Worm (Caenorhabditis elegans): ENCODE data around the gene dhs-17.

Gene dhs-17

ce11 chrV:6000368-6000802 lies 34.2 kb downstream of the dhs-17 start (continued):
- TF ChIP-seq ceh-82 (tag; optimal IDR thresholded peaks at IDR 0.05), result no peak
- peak in 1 of 3 experiments; percentile 82 for TF ChIP-seq elt-3 (tag; optimal IDR thresholded peaks at IDR 0.05)
- no peak for TF ChIP-seq sea-2 (GFP tag; optimal IDR thresholded peaks at IDR 0.05)
- peak; percentile 21 for TF ChIP-seq unc-39 (tag; optimal IDR thresholded peaks at IDR 0.05)
- TF ChIP-seq tbx-2 (tag; optimal IDR thresholded peaks at IDR 0.05), result peak; percentile 89
- TF ChIP-seq unc-62 (GFP tag; optimal IDR thresholded peaks at IDR 0.05), result peak; percentile 72
- TF ChIP-seq fkh-10 (GFP tag; optimal IDR thresholded peaks at IDR 0.05), result no peak
- peak; percentile 91 for TF ChIP-seq nfya-1 (tag; optimal IDR thresholded peaks at IDR 0.05; ENCODE audit: insufficient read depth)
- peak; percentile 94 for TF ChIP-seq lsy-12 (tag; optimal IDR thresholded peaks at IDR 0.05)
- TF ChIP-seq ztf-4 (tag; optimal IDR thresholded peaks at IDR 0.05), result peak; percentile 68
- peak; percentile 61 for TF ChIP-seq nhr-76 (tag; optimal IDR thresholded peaks at IDR 0.05)
- TF ChIP-seq eor-1 (tag; optimal IDR thresholded peaks at IDR 0.05), result no peak
- TF ChIP-seq zag-1 (tag; optimal IDR thresholded peaks at IDR 0.05), result no peak
- no peak for TF ChIP-seq aly-2 (tag; optimal IDR thresholded peaks at IDR 0.05)

- TF ChIP-seq nhr-67 (tag; optimal IDR thresholded peaks at IDR 0.05), result no peak
- TF ChIP-seq mdl-1 (tag; optimal IDR thresholded peaks at IDR 0.05), result no peak
- no peak for TF ChIP-seq nhr-237 (tag; optimal IDR thresholded peaks at IDR 0.05)
- no peak for TF ChIP-seq nhr-11 (tag; optimal IDR thresholded peaks at IDR 0.05)
Observed at ce11 chrV:5996114-5996513, 38.5 kb downstream of the dhs-17 start, which contains the start of gene cpg-4. cpg-4 (plus strand) TSS chrV:5996416.

ce11 chrV:5995598-5995997 lies 39.0 kb downstream of the dhs-17 start:
- TF ChIP-seq nhr-28 (tag; optimal IDR thresholded peaks at IDR 0.05), result no peak
- TF ChIP-seq nhr-11 (tag; optimal IDR thresholded peaks at IDR 0.05), result no peak
- TF ChIP-seq ama-1 (optimal IDR thresholded peaks at IDR 0.05), result no peak
- TF ChIP-seq jun-1 (tag; optimal IDR thresholded peaks at IDR 0.05), result no peak
- no peak for TF ChIP-seq elt-3 (tag; optimal IDR thresholded peaks at IDR 0.05)
- no peak for TF ChIP-seq ztf-11 (tag; optimal IDR thresholded peaks at IDR 0.05)
- TF ChIP-seq pqm-1 (tag; optimal IDR thresholded peaks at IDR 0.05), result no peak
- no peak for TF ChIP-seq fos-1 (tag; optimal IDR thresholded peaks at IDR 0.05)
- no peak for TF ChIP-seq fkh-2 (tag; optimal IDR thresholded peaks at IDR 0.05)
- no peak for TF ChIP-seq nhr-77 (tag; optimal IDR thresholded peaks at IDR 0.05)
- no peak for TF ChIP-seq elt-1 (tag; optimal IDR thresholded peaks at IDR 0.05)
- no peak for TF ChIP-seq egl-27 (tag; optimal IDR thresholded peaks at IDR 0.05)
- TF ChIP-seq egl-5 (tag; optimal IDR thresholded peaks at IDR 0.05), result peak; percentile 33
- no peak for TF ChIP-seq nhr-25 (tag; optimal IDR thresholded peaks at IDR 0.05)
- peak; percentile 2 for TF ChIP-seq nfya-1 (tag; optimal IDR thresholded peaks at IDR 0.05; ENCODE audit: insufficient read depth)
- no peak for TF ChIP-seq unc-62 (GFP tag; optimal IDR thresholded peaks at IDR 0.05)
- TF ChIP-seq lin-39 (tag; optimal IDR thresholded peaks at IDR 0.05), result peak; percentile 33

ce11 chrV:5991490-5992069 lies 43.0 kb downstream of the dhs-17 start:
- TF ChIP-seq ztf-11 (tag; optimal IDR thresholded peaks at IDR 0.05) (no peak), tbx-2 (tag; optimal IDR thresholded peaks at IDR 0.05) (no peak), jun-1 (tag; optimal IDR thresholded peaks at IDR 0.05) (no peak), snpc-4 (tag; optimal IDR thresholded peaks at IDR 0.05) (peak; percentile 26), nfya-1 (tag; optimal IDR thresholded peaks at IDR 0.05; ENCODE audit: insufficient read depth) (peak; percentile 68), skn-1 (tag; optimal IDR thresholded peaks at IDR 0.05) (peak; percentile 26), ZK546.5 (tag; optimal IDR thresholded peaks at IDR 0.05) (no peak), egl-27 (tag; optimal IDR thresholded peaks at IDR 0.05) (peak; percentile 34), ztf-4 (tag; optimal IDR thresholded peaks at IDR 0.05) (no peak), lin-15B (tag; optimal IDR thresholded peaks at IDR 0.05) (peak; percentile 20), elt-2 (tag; optimal IDR thresholded peaks at IDR 0.05) (peak; percentile 70), ceh-28 (tag; optimal IDR thresholded peaks at IDR 0.05) (peak; percentile 25), nhr-23 (tag; optimal IDR thresholded peaks at IDR 0.05) (no peak), aly-2 (tag; optimal IDR thresholded peaks at IDR 0.05) (no peak), lin-39 (tag; optimal IDR thresholded peaks at IDR 0.05) (peak; percentile 57), pqm-1 (tag; optimal IDR thresholded peaks at IDR 0.05) (peak; percentile 20), nhr-67 (tag; optimal IDR thresholded peaks at IDR 0.05) (no peak), hmg-11 (tag; optimal IDR thresholded peaks at IDR 0.05) (peak; percentile 78), fkh-10 (GFP tag; optimal IDR thresholded peaks at IDR 0.05) (peak; percentile 15), sea-2 (GFP tag; optimal IDR thresholded peaks at IDR 0.05) (peak; percentile 44)
